Worm (Caenorhabditis elegans) whole organism, midembryonic: ENCODE results near the gene Y57E12B.1.

Source experiments
- T22C8.4 ChIP-seq: fragments of 200-800 bp; sonication (Bioruptor generic); IDR thresholded peaks from 2 replicates; pipeline ENCODE4 v1.3.6; 2022; ENCODE audit warnings: missing genetic modification characterization, missing compliant biosample characterization
- cog-1 ChIP-seq: sonication (generic microtip); optimal IDR thresholded peaks from 2 replicates; lab custom pipeline; 2016; ENCODE audit warnings: missing genetic modification characterization, missing compliant biosample characterization
- flt-1 ChIP-seq: fragments of 200-800 bp; sonication (Bioruptor generic); IDR thresholded peaks from 2 replicates; pipeline ENCODE4 v1.3.6; 2022; ENCODE audit warnings: missing genetic modification characterization, missing compliant biosample characterization
- klf-2 ChIP-seq: fragments of 200-800 bp; sonication (Bioruptor generic); conservative IDR thresholded peaks from 2 replicates; pipeline ENCODE4 v1.3.6; 2022; ENCODE audit warnings: missing genetic modification reagents, missing genetic modification characterization, missing compliant biosample characterization
- med-1 ChIP-seq: sonication (generic microtip); optimal IDR thresholded peaks from 2 replicates; lab custom pipeline; 2017; ENCODE audit warnings: missing genetic modification characterization, mild to moderate bottlenecking, missing compliant biosample characterization, antibody characterized with exemption, missing genetic modification reagents; ENCODE audit not compliant: insufficient read depth
- ref-1 ChIP-seq: fragments of 200-800 bp; sonication (Bioruptor generic); conservative IDR thresholded peaks from 2 replicates; pipeline ENCODE4 v1.3.6; 2022; ENCODE audit warnings: missing genetic modification reagents, missing genetic modification characterization, missing compliant biosample characterization
- tab-1 ChIP-seq: fragments of 200-800 bp; sonication (Bioruptor generic); IDR thresholded peaks from 2 replicates; pipeline ENCODE4 v1.3.6; 2022; ENCODE audit warnings: missing genetic modification characterization, missing compliant biosample characterization
- ztf-23 ChIP-seq: fragments of 200-800 bp; sonication (Bioruptor generic); IDR thresholded peaks from 2 replicates; pipeline ENCODE4 v1.3.6; 2022; ENCODE audit warnings: missing genetic modification reagents, missing genetic modification characterization, missing compliant biosample characterization
- ztf-29 ChIP-seq: fragments of 200-800 bp; sonication (Bioruptor generic); IDR thresholded peaks from 2 replicates; pipeline ENCODE4 v1.3.6; 2022; ENCODE audit warnings: missing genetic modification reagents, missing genetic modification characterization, missing compliant biosample characterization

Y57E12B.1 gene

DNA sequence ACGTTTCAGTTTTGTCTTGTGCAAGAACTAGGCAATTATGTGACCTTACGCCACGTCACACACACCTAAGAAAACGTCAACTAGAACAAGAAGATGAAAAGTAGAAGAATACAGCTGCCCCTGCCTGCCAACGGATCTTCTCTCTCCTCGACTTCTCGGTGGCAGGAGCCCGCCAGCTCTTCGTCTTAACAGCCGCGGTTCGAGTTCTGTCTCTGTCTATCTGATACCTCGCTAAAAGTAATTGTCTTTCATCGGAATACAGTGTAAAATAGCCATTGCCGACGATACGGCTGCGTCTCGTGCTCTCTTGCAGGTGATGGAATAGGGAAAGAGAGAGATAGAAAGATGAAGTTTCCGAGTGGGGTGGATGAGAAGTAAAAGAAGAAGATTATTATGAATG, 18.0 kb upstream of the Y57E12B.1 start:
- TF ChIP-seq ztf-29 = no peak
- no peak for TF ChIP-seq ref-1 (GFP tag; lab: Robert Waterston, UW)
- no peak for TF ChIP-seq klf-2 (GFP tag; lab: Robert Waterston, UW)
- no peak for TF ChIP-seq flt-1 (GFP tag; lab: Robert Waterston, UW)
- TF ChIP-seq ztf-23 (GFP tag; lab: Robert Waterston, UW) = no peak
- TF ChIP-seq cog-1 (tag; lab: Kevin White, UChicago) = no peak
- TF ChIP-seq T22C8.4 (GFP tag; lab: Robert Waterston, UW) = no peak
- TF ChIP-seq tab-1 (GFP tag; lab: Robert Waterston, UW) = no peak
- TF ChIP-seq med-1 (GFP tag; lab: Kevin White, UChicago) = no peak

DNA sequence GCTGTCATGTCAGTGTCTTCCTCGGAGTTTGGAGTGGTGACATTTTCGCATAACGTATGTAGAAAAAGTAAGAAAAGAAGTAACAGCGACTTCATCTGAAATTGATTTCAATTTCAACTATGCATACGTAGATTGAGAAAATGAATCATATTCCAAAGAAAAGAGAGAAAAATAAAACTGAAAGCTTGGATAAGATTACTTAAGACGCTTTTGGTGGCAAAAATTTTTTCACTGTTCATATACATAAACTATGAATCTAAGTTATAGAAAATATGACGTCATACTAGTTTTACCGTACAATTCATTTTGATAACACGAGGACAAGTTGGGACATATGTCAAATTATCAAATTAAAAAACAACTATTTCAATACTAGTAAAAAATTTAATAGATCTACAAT, 14.1 kb upstream of the Y57E12B.1 start, which contains the start of gene lipl-6:
Gene lipl-6, minus strand, starts transcription at position 101 of the 400 bp plus-strand sequence.
- TF ChIP-seq tab-1 (GFP tag; lab: Robert Waterston, UW) (no peak), T22C8.4 (GFP tag; lab: Robert Waterston, UW) (no peak), klf-2 (GFP tag; lab: Robert Waterston, UW) (no peak), ref-1 (GFP tag; lab: Robert Waterston, UW) (no peak), med-1 (GFP tag; lab: Kevin White, UChicago) (no peak), ztf-23 (GFP tag; lab: Robert Waterston, UW) (no peak), cog-1 (tag; lab: Kevin White, UChicago) (no peak), ztf-29 (no peak), flt-1 (GFP tag; lab: Robert Waterston, UW) (no peak)

DNA sequence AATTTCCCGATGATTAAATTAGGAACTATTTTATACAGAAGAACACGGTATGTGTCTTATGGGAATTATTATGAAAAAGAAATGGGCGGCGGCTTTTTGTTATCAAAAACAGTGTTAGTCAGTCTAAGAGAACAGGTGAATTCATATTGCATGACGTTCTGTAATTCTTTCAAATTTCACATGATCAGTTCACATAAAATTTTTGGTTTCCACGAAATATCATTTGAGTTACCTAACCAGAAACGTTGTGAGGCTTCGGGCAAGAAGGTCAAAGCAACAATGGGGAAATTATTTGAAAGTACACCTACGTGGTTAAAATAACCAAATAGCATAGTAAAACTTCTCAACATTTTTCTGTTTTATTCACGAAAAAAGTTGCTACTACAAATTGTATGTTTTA, 12.4 kb upstream of the Y57E12B.1 start, which contains the start of gene Y57E12B.10:
Gene Y57E12B.10, minus strand, starts transcription at position 101 of the 400 bp plus-strand sequence.
- TF ChIP-seq cog-1 (tag; lab: Kevin White, UChicago) (no peak), med-1 (GFP tag; lab: Kevin White, UChicago) (no peak), klf-2 (GFP tag; lab: Robert Waterston, UW) (no peak), ztf-23 (GFP tag; lab: Robert Waterston, UW) (no peak), ztf-29 (no peak), ref-1 (GFP tag; lab: Robert Waterston, UW) (no peak), tab-1 (GFP tag; lab: Robert Waterston, UW) (no peak), T22C8.4 (GFP tag; lab: Robert Waterston, UW) (no peak), flt-1 (GFP tag; lab: Robert Waterston, UW) (no peak)

DNA sequence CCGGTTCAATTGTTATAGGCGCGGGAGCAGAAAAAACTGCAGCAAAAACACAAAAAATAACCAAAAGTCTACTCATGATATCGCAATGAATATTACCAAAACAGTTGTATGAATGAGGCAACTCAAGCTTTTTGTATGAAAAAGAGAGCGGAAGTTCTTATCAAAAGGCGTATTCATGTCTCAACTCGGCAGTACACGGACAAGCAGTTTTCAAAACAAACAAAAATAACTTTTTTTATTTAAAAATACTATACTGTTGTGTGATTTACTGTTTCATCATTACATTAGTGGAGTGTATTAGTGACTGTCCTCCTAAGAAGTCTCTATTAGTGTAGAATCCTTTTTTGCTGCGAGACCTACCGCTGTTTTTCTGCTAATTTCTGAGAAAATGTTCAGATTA, 883 bp upstream of the Y57E12B.1 start, which contains the start of gene Y57E12B.4:
Gene Y57E12B.4, minus strand, starts transcription at position 101 of the 400 bp plus-strand sequence.
- TF ChIP-seq cog-1 (tag; lab: Kevin White, UChicago) (no peak), flt-1 (GFP tag; lab: Robert Waterston, UW) (no peak), ref-1 (GFP tag; lab: Robert Waterston, UW) (no peak), med-1 (GFP tag; lab: Kevin White, UChicago) (no peak), tab-1 (GFP tag; lab: Robert Waterston, UW) (no peak), ztf-23 (GFP tag; lab: Robert Waterston, UW) (no peak), klf-2 (GFP tag; lab: Robert Waterston, UW) (no peak), T22C8.4 (GFP tag; lab: Robert Waterston, UW) (no peak), ztf-29 (no peak)

DNA sequence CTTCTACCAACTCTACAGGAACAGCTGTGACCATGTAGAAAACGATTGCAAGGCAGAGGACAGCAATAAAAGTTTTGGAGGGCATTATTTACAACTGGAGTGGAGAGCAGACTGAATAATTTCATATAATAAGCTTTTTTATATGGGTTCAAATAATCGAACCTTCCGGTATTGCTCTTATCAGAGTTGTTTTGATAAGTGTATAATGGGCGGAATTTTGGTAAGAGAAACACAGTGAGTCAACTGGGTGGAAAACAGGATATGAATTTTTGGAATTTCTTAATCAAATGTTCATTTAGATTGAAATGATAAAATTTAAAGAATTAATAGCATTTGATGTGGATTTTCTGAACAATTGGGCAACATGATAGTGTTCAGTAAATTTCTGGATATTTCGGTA, 1.4 kb downstream of the Y57E12B.1 start, which contains the start of gene Y57E12B.11:
Gene Y57E12B.11, minus strand, starts transcription at position 101 of the 400 bp plus-strand sequence.
- no peak for TF ChIP-seq klf-2 (GFP tag; lab: Robert Waterston, UW)
- no peak for TF ChIP-seq T22C8.4 (GFP tag; lab: Robert Waterston, UW)
- no peak for TF ChIP-seq ztf-23 (GFP tag; lab: Robert Waterston, UW)
- no peak for TF ChIP-seq ref-1 (GFP tag; lab: Robert Waterston, UW)
- no peak for TF ChIP-seq cog-1 (tag; lab: Kevin White, UChicago)

DNA sequence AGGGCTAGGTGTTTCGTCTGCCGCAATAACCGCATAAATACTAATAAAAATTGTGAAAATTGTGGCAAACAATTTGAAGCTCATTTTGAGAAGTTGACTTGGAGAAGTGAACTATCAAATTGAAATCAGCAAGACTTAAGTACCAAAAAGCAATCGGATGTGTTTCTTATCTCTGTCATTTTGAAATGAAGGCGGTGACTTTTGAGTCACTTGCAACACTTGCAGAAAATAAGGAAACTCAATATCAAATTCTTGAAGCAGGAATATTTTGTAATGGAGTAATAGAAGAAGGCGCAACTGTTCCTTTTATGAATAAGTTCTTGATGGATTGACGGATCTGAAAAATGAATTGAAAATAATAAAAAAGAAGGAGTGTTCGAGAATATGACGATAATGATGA, 3.0 kb downstream of the Y57E12B.1 start, which contains the start of gene T07H8.11:
Gene T07H8.11, minus strand, starts transcription at position 101 of the 400 bp plus-strand sequence.
- TF ChIP-seq ztf-29 (no peak), klf-2 (GFP tag; lab: Robert Waterston, UW) (no peak), ztf-23 (GFP tag; lab: Robert Waterston, UW) (no peak), T22C8.4 (GFP tag; lab: Robert Waterston, UW) (no peak), cog-1 (tag; lab: Kevin White, UChicago) (no peak), med-1 (GFP tag; lab: Kevin White, UChicago) (no peak), tab-1 (GFP tag; lab: Robert Waterston, UW) (no peak), flt-1 (GFP tag; lab: Robert Waterston, UW) (no peak), ref-1 (GFP tag; lab: Robert Waterston, UW) (no peak)

DNA sequence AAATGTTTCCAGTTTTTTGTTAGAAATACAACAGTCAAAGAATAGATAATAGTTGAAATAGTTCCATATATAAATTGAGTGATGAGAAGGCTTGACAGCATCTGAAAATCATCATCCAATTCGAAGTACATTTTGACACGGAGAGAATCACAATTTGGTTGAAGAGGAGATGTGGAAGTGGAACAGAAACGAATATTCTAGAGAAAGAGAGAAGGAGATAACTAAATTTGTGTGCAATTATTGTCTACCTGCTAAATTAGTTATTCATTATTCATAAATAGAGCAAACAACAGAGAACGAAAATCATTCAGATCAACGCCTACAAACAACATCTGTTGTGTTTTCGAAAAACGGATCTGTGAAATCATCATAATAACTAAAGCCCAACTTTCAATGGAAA, 5.5 kb downstream of the Y57E12B.1 start, which contains the start of gene srg-31:
Gene srg-31, minus strand, starts transcription at position 101 of the 400 bp plus-strand sequence.
- TF ChIP-seq flt-1 (GFP tag; lab: Robert Waterston, UW) (no peak), ref-1 (GFP tag; lab: Robert Waterston, UW) (no peak), ztf-23 (GFP tag; lab: Robert Waterston, UW) (no peak), med-1 (GFP tag; lab: Kevin White, UChicago) (no peak), T22C8.4 (GFP tag; lab: Robert Waterston, UW) (no peak), klf-2 (GFP tag; lab: Robert Waterston, UW) (no peak), cog-1 (tag; lab: Kevin White, UChicago) (no peak), tab-1 (GFP tag; lab: Robert Waterston, UW) (no peak), ztf-29 (no peak)

DNA sequence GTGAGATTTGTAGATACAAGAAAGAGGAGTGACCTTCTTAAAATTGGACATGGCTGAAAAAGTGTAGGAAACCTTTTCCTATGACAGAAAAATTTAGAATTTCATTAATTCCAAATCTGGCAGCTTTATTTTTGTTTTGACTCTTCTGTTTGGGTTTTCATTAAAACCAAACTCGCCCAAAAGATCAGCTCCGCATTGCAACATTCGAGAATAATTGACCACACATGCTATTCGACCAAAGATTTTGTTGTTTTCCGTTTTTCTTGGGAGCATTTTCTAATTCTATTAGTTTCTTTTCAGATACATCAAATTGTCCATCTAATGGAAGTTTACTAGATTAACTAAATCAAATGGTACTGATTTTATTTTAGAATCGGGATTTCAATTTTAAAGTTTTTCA, 7.9 kb downstream of the Y57E12B.1 start, which contains the start of gene mec-1:
Gene mec-1, plus strand, starts transcription at position 301 of the 400 bp plus-strand sequence.
- no peak for TF ChIP-seq ztf-29
- no peak for TF ChIP-seq cog-1 (tag; lab: Kevin White, UChicago)
- TF ChIP-seq flt-1 (GFP tag; lab: Robert Waterston, UW) = no peak
- no peak for TF ChIP-seq T22C8.4 (GFP tag; lab: Robert Waterston, UW)
- TF ChIP-seq ref-1 (GFP tag; lab: Robert Waterston, UW) = no peak
- no peak for TF ChIP-seq ztf-23 (GFP tag; lab: Robert Waterston, UW)
- no peak for TF ChIP-seq med-1 (GFP tag; lab: Kevin White, UChicago)
- TF ChIP-seq klf-2 (GFP tag; lab: Robert Waterston, UW) = no peak
- TF ChIP-seq tab-1 (GFP tag; lab: Robert Waterston, UW) = no peak
